Fruit fly (Drosophila melanogaster): Measurements from ENCODE around the gene CG17186.
A peak's percentile ranks its signal among the peaks of the same experiment; 100 is the strongest.

CG17186 gene

DNA sequence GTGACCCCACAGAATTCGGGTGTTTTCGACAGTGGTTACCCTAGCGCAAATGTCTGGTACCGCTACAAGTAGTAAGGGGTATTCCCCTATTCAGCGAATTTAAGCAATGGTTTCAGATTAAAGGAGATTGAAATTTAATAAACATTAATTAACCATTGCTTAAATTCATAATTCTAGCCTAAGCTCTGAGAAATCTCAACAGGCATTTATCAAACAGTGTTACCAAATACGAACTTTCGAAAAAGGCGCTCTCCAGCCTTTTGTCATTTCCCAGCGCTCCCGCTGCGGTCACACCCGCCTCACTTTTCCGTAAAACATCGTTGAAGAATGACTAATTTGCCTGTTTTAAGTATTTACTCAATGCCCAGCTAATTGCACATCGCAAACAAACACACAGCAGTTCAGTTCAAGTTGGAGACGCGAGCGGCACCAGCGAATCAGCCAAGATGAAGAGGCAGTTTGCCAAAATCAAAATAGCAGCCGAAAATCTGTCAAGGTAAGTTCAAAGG lies 27.6 kb upstream of the CG17186 start, which contains the start of the genes Surf6 and RhoGAP92B (continued):
- TF ChIP-seq CG6254 (GFP tag; optimal IDR thresholded peaks at IDR 0.05) (peak; percentile 52), mirr (GFP tag; optimal IDR thresholded peaks at IDR 0.05) (no peak), sc (optimal IDR thresholded peaks at IDR 0.05) (no peak), sc (GFP tag; optimal IDR thresholded peaks at IDR 0.05) (peak; percentile 12), CG1602 (GFP tag; optimal IDR thresholded peaks at IDR 0.05) (peak; percentile 17), pho (GFP tag; optimal IDR thresholded peaks at IDR 0.05) (peak; percentile 32), bigmax (GFP tag; optimal IDR thresholded peaks at IDR 0.05) (peak; percentile 33), NFAT (GFP tag; IDR thresholded peaks at IDR 0.05) (peak; percentile 31; the same call in 1 of the 2 replicates), CG17568 (GFP tag; optimal IDR thresholded peaks at IDR 0.05) (peak; percentile 79), CG16863 (GFP tag; optimal IDR thresholded peaks at IDR 0.05) (peak; percentile 40), Lim3 (GFP tag; IDR thresholded peaks at IDR 0.05) (no peak), CG34376 (GFP tag; optimal IDR thresholded peaks at IDR 0.05) (peak; percentile 82), CG10274 (GFP tag; optimal IDR thresholded peaks at IDR 0.05) (no peak), D19A (tag; optimal IDR thresholded peaks at IDR 0.05) (peak; percentile 38), Myb (GFP tag; optimal IDR thresholded peaks at IDR 0.05) (peak; percentile 62), lbe (GFP tag; optimal IDR thresholded peaks at IDR 0.05) (peak; percentile 17), Hsf (GFP tag; optimal IDR thresholded peaks at IDR 0.05) (peak; percentile 71), lilli (GFP tag; optimal IDR thresholded peaks at IDR 0.05) (peak; percentile 71), bbx (GFP tag; IDR thresholded peaks at IDR 0.05; ENCODE audit: partially characterized antibody) (no peak), BtbVII (GFP tag; optimal IDR thresholded peaks at IDR 0.05) (peak; percentile 57), mld (GFP tag; IDR thresholded peaks at IDR 0.05; ENCODE audit: partially characterized antibody) (no peak), fd3F (GFP tag; optimal IDR thresholded peaks at IDR 0.05) (peak; percentile 33), CG18476 (GFP tag; optimal IDR thresholded peaks at IDR 0.05) (peak; percentile 23), Neu2 (GFP tag; optimal IDR thresholded peaks at IDR 0.05; ENCODE audit: borderline replicate concordance) (no peak), CG17328 (GFP tag; IDR thresholded peaks at IDR 0.05) (peak; percentile 30; the same call in 1 of the 2 replicates), CG9437 (GFP tag; optimal IDR thresholded peaks at IDR 0.05) (peak; percentile 31), onecut (GFP tag; IDR thresholded peaks at IDR 0.05) (no peak), CG3407 (GFP tag; optimal IDR thresholded peaks at IDR 0.05) (peak; percentile 17), org-1 (GFP tag; optimal IDR thresholded peaks at IDR 0.05) (peak; percentile 39), CG1024 (GFP tag; IDR thresholded peaks at IDR 0.05) (no peak), Mad (GFP tag; optimal IDR thresholded peaks at IDR 0.05) (peak; percentile 63), CG2199 (GFP tag; IDR thresholded peaks at IDR 0.05) (no peak), mam (GFP tag; optimal IDR thresholded peaks at IDR 0.05) (peak; percentile 71), Rfx (GFP tag; IDR thresholded peaks at IDR 0.05) (peak; percentile 59; the same call in 1 of the 2 replicates), CG15073 (GFP tag; optimal IDR thresholded peaks at IDR 0.05) (no peak), Jarid2 (GFP tag; optimal IDR thresholded peaks at IDR 0.05) (peak; percentile 53), ewg (GFP tag; optimal IDR thresholded peaks at IDR 0.05) (peak; percentile 40), Sry-β (GFP tag; optimal IDR thresholded peaks at IDR 0.05) (peak; percentile 0), Eip74EF (GFP tag; optimal IDR thresholded peaks at IDR 0.05) (peak in 1 of 2 experiments; percentile 60), CG15696 (tag; optimal IDR thresholded peaks at IDR 0.05) (peak; percentile 47), Side (GFP tag; optimal IDR thresholded peaks at IDR 0.05) (peak; percentile 67), br (optimal IDR thresholded peaks at IDR 0.05) (no peak), CG8089 (GFP tag; optimal IDR thresholded peaks at IDR 0.05) (peak; percentile 49), Bteb2 (GFP tag; optimal IDR thresholded peaks at IDR 0.05) (peak; percentile 58), dpn (GFP tag; optimal IDR thresholded peaks at IDR 0.05) (peak; percentile 58 to 68), CG13123 (GFP tag; optimal IDR thresholded peaks at IDR 0.05) (no peak), CG15514 (GFP tag; optimal IDR thresholded peaks at IDR 0.05) (peak; percentile 85), sisA (GFP tag; IDR thresholded peaks at IDR 0.05) (peak; percentile 36; the same call in 1 of the 2 replicates), ERR (GFP tag; optimal IDR thresholded peaks at IDR 0.05) (peak; percentile 38), salm (tag; optimal IDR thresholded peaks at IDR 0.05) (peak; percentile 41), Antp (GFP tag; optimal IDR thresholded peaks at IDR 0.05) (peak; percentile 45)

Measured in whole organism, embryonic.